Fruit fly (Drosophila melanogaster) whole organism, embryonic: Measurements from ENCODE around the gene Vm32E.

Source experiments
- B-H1 ChIP-seq: fragments of 200-800 bp; sonication (Bioruptor generic); IDR thresholded peaks from 3 replicates; pipeline ENCODE4 v1.3.6; 2022; ENCODE audit warnings: missing biosample characterization, missing genetic modification characterization
- CG10431 ChIP-seq: fragments of 200-800 bp; sonication (Bioruptor generic); optimal IDR thresholded peaks from 3 replicates; lab custom pipeline; 2018; ENCODE audit warnings: missing biosample characterization, mild to moderate bottlenecking, missing genetic modification characterization
- CG11560 ChIP-seq: fragments of 200-800 bp; sonication (Bioruptor generic); IDR thresholded peaks from 3 replicates; pipeline ENCODE4 v1.3.6; 2022; ENCODE audit warnings: missing biosample characterization, missing genetic modification characterization
- CG12104 ChIP-seq: fragments of 200-800 bp; sonication (Bioruptor generic); optimal IDR thresholded peaks from 3 replicates; lab custom pipeline; 2016; ENCODE audit warnings: missing biosample characterization, missing genetic modification characterization
- CG12236 ChIP-seq: fragments of 200-800 bp; sonication (Bioruptor generic); optimal IDR thresholded peaks from 2 replicates; lab custom pipeline; 2016; ENCODE audit warnings: missing biosample characterization, missing genetic modification characterization
- CG13296 ChIP-seq: fragments of 200-800 bp; sonication (Bioruptor generic); optimal IDR thresholded peaks from 3 replicates; lab custom pipeline; 2018; ENCODE audit warnings: missing biosample characterization, mild to moderate bottlenecking, missing genetic modification characterization
- CG14014 ChIP-seq: fragments of 200-800 bp; sonication (Bioruptor generic); IDR thresholded peaks from 2 replicates; pipeline ENCODE4 v1.3.6; 2022; ENCODE audit warnings: missing biosample characterization, missing genetic modification characterization
- CG1529 ChIP-seq: fragments of 200-800 bp; sonication (Bioruptor generic); optimal IDR thresholded peaks from 3 replicates; lab custom pipeline; 2018; ENCODE audit warnings: missing biosample characterization, missing genetic modification characterization
- CG15479 ChIP-seq: fragments of 200-800 bp; sonication (Bioruptor generic); optimal IDR thresholded peaks from 3 replicates; lab custom pipeline; 2019; ENCODE audit warnings: missing biosample characterization, mild to moderate bottlenecking, missing genetic modification characterization, moderate library complexity
- CG17385 ChIP-seq: fragments of 200-800 bp; sonication (Bioruptor generic); optimal IDR thresholded peaks from 3 replicates; lab custom pipeline; 2018; ENCODE audit warnings: missing biosample characterization, mild to moderate bottlenecking, missing genetic modification characterization
- CG17912 ChIP-seq: fragments of 200-800 bp; sonication (Bioruptor generic); optimal IDR thresholded peaks from 2 replicates; lab custom pipeline; 2018; ENCODE audit warnings: missing biosample characterization, mild to moderate bottlenecking, missing genetic modification characterization
- CG2875 ChIP-seq: fragments of 200-800 bp; sonication (Bioruptor generic); optimal IDR thresholded peaks from 2 replicates; lab custom pipeline; 2017; ENCODE audit warnings: missing biosample characterization, mild to moderate bottlenecking, missing genetic modification characterization, missing genetic modification reagents
- CG31224 ChIP-seq: fragments of 200-800 bp; sonication (Bioruptor generic); IDR thresholded peaks from 2 replicates; pipeline ENCODE4 v1.3.6; 2022; ENCODE audit warnings: missing biosample characterization, missing genetic modification characterization
- CG34422 ChIP-seq: fragments of 200-800 bp; sonication (Bioruptor generic); IDR thresholded peaks from 3 replicates; pipeline ENCODE4 v1.3.6; 2022; ENCODE audit warnings: missing biosample characterization, missing genetic modification characterization
- CG3726 ChIP-seq: fragments of 200-800 bp; sonication (Bioruptor generic); IDR thresholded peaks from 3 replicates; pipeline ENCODE4, ENCODE4 v1.3.6; 2022; ENCODE audit warnings: missing biosample characterization, missing genetic modification characterization
- CG4730 ChIP-seq: fragments of 200-800 bp; sonication (Bioruptor generic); IDR thresholded peaks from 2 replicates; pipeline ENCODE4 v1.3.6; 2022; ENCODE audit warnings: missing biosample characterization, missing genetic modification characterization
- CG4854 ChIP-seq: fragments of 200-800 bp; sonication (Bioruptor generic); optimal IDR thresholded peaks from 2 replicates; lab custom pipeline; 2016; ENCODE audit warnings: missing biosample characterization, missing genetic modification characterization, inconsistent platforms
- CG5245 ChIP-seq: fragments of 200-800 bp; sonication (Bioruptor generic); optimal IDR thresholded peaks from 3 replicates; lab custom pipeline; 2016; ENCODE audit warnings: missing biosample characterization, missing genetic modification characterization
- CG6654 ChIP-seq: fragments of 200-800 bp; sonication (Bioruptor generic); optimal IDR thresholded peaks from 2 replicates; lab custom pipeline; 2017; ENCODE audit warnings: missing biosample characterization, mild to moderate bottlenecking, missing genetic modification characterization
- CG6683 ChIP-seq: fragments of 200-800 bp; sonication (Bioruptor generic); optimal IDR thresholded peaks from 2 replicates; lab custom pipeline; 2017; ENCODE audit warnings: missing biosample characterization, mild to moderate bottlenecking, missing genetic modification characterization, missing genetic modification reagents
- CG7372 ChIP-seq: fragments of 200-800 bp; sonication (Bioruptor generic); IDR thresholded peaks from 2 replicates; pipeline ENCODE4 v1.3.6; 2022; ENCODE audit warnings: missing biosample characterization, missing genetic modification characterization
- CG7839 ChIP-seq: fragments of 200-800 bp; sonication (Bioruptor generic); optimal IDR thresholded peaks from 3 replicates; lab custom pipeline; 2018; ENCODE audit warnings: missing biosample characterization, mild to moderate bottlenecking, missing genetic modification characterization, moderate library complexity
- CG8924 ChIP-seq: fragments of 200-800 bp; optimal IDR thresholded peaks from 3 replicates; lab custom pipeline; 2019; ENCODE audit warnings: missing biosample characterization, mild to moderate bottlenecking, missing genetic modification characterization, moderate library complexity
- D19A ChIP-seq: fragments of 200-800 bp; optimal IDR thresholded peaks from 3 replicates; lab custom pipeline; 2019; ENCODE audit warnings: missing biosample characterization, mild to moderate bottlenecking, missing genetic modification characterization, moderate library complexity
- H15 ChIP-seq: fragments of 200-800 bp; sonication (Bioruptor generic); IDR thresholded peaks from 3 replicates; pipeline ENCODE4 v1.3.6; 2022; ENCODE audit warnings: missing biosample characterization, missing genetic modification characterization
- MESR4 ChIP-seq: fragments of 200-800 bp; sonication (Bioruptor generic); optimal IDR thresholded peaks from 2 replicates; lab custom pipeline; 2018; ENCODE audit warnings: missing biosample characterization, mild to moderate bottlenecking, missing genetic modification characterization, moderate library complexity
- MTF-1 ChIP-seq: fragments of 200-800 bp; sonication (Bioruptor generic); optimal IDR thresholded peaks from 2 replicates; lab custom pipeline; 2018; ENCODE audit warnings: missing biosample characterization, mild to moderate bottlenecking, missing genetic modification characterization, borderline replicate concordance
- Mad ChIP-seq: fragments of 200-800 bp; sonication (Bioruptor generic); optimal IDR thresholded peaks from 2 replicates; lab custom pipeline; 2016; ENCODE audit warnings: missing biosample characterization, missing genetic modification characterization
- Opbp ChIP-seq: fragments of 200-800 bp; sonication (Bioruptor generic); IDR thresholded peaks from 3 replicates; pipeline ENCODE4 v1.3.6; 2022; ENCODE audit warnings: missing biosample characterization, missing genetic modification characterization; ENCODE audit not compliant: partially characterized antibody
- Optix ChIP-seq: fragments of 200-800 bp; sonication (Bioruptor generic); IDR thresholded peaks from 3 replicates; pipeline ENCODE4 v1.3.6; 2022; ENCODE audit warnings: missing biosample characterization, missing genetic modification characterization
- PHDP ChIP-seq: fragments of 200-800 bp; sonication (Bioruptor generic); optimal IDR thresholded peaks from 3 replicates; lab custom pipeline; 2018; ENCODE audit warnings: missing biosample characterization, mild to moderate bottlenecking, missing genetic modification characterization, moderate library complexity
- Six4 ChIP-seq: fragments of 200-800 bp; sonication (Bioruptor generic); optimal IDR thresholded peaks from 2 replicates; lab custom pipeline; 2016; ENCODE audit warnings: missing biosample characterization, missing genetic modification characterization
- Ssrp ChIP-seq: fragments of 200-800 bp; sonication (Bioruptor generic); optimal IDR thresholded peaks from 2 replicates; lab custom pipeline; 2018; ENCODE audit warnings: missing biosample characterization, mild to moderate bottlenecking, missing genetic modification characterization, moderate library complexity
- abd-A ChIP-seq: fragments of 200-800 bp; sonication (Bioruptor generic); optimal IDR thresholded peaks from 3 replicates; lab custom pipeline; 2019; ENCODE audit warnings: missing biosample characterization, mild to moderate bottlenecking, missing genetic modification characterization, moderate library complexity
- ara ChIP-seq: fragments of 200-800 bp; sonication (Bioruptor generic); IDR thresholded peaks from 2 replicates; pipeline ENCODE4 v1.3.6; 2022; ENCODE audit warnings: missing biosample characterization, missing genetic modification characterization
- cato ChIP-seq: fragments of 200-800 bp; sonication (Bioruptor generic); optimal IDR thresholded peaks from 2 replicates; lab custom pipeline; 2016; ENCODE audit warnings: missing biosample characterization, missing genetic modification characterization, borderline replicate concordance
- esg ChIP-seq: fragments of 200-800 bp; sonication (Bioruptor generic); conservative IDR thresholded peaks from 2 replicates; pipeline ENCODE4 v1.3.6; 2022; ENCODE audit warnings: missing biosample characterization, missing genetic modification characterization
- fd96Cb ChIP-seq: fragments of 200-800 bp; sonication (Bioruptor generic); optimal IDR thresholded peaks from 2 replicates; lab custom pipeline; 2018; ENCODE audit warnings: missing biosample characterization, mild to moderate bottlenecking, missing genetic modification characterization, moderate library complexity
- mld ChIP-seq: fragments of 200-800 bp; sonication (Bioruptor generic); IDR thresholded peaks from 3 replicates; pipeline ENCODE4 v1.3.6; 2022; ENCODE audit warnings: missing biosample characterization, missing genetic modification characterization; ENCODE audit not compliant: partially characterized antibody
- onecut ChIP-seq: fragments of 200-800 bp; sonication (Bioruptor generic); IDR thresholded peaks from 2 replicates; pipeline ENCODE4 v1.3.6; 2022; ENCODE audit warnings: missing biosample characterization, missing genetic modification characterization
- phol ChIP-seq: fragments of 200-800 bp; sonication (Bioruptor generic); optimal IDR thresholded peaks from 3 replicates; lab custom pipeline; 2018; ENCODE audit warnings: missing biosample characterization, mild to moderate bottlenecking, missing genetic modification characterization, moderate library complexity
- pum ChIP-seq: fragments of 200-800 bp; sonication (Bioruptor generic); optimal IDR thresholded peaks from 2 replicates; lab custom pipeline; 2016; ENCODE audit warnings: missing biosample characterization, missing genetic modification characterization
- ro ChIP-seq: fragments of 200-800 bp; sonication (Bioruptor generic); IDR thresholded peaks from 2 replicates; pipeline ENCODE4 v1.3.6; 2022; ENCODE audit warnings: missing biosample characterization, missing genetic modification characterization
- salm ChIP-seq: fragments of 200-800 bp; sonication (Bioruptor generic); optimal IDR thresholded peaks from 2 replicates; lab custom pipeline; 2018; ENCODE audit warnings: missing biosample characterization, mild to moderate bottlenecking, missing genetic modification characterization
- stc ChIP-seq: fragments of 200-800 bp; sonication (Bioruptor generic); IDR thresholded peaks from 2 replicates; pipeline ENCODE4 v1.3.6; 2022; ENCODE audit warnings: missing biosample characterization, missing genetic modification characterization
- trem ChIP-seq: fragments of 200-800 bp; optimal IDR thresholded peaks from 3 replicates; lab custom pipeline; 2019; ENCODE audit warnings: missing biosample characterization, mild to moderate bottlenecking, missing genetic modification characterization, moderate library complexity
- trh ChIP-seq: fragments of 200-800 bp; sonication (Bioruptor generic); optimal IDR thresholded peaks from 2 replicates; lab custom pipeline; 2016; ENCODE audit warnings: missing biosample characterization, missing genetic modification characterization
- ttk ChIP-seq: fragments of 200-800 bp; sonication (Bioruptor generic); IDR thresholded peaks from 2 replicates; pipeline ENCODE4 v2.1.2; 2022; ENCODE audit warnings: missing biosample characterization, missing genetic modification characterization
- usp ChIP-seq: fragments of >200 bp; optimal IDR thresholded peaks from 2 replicates; lab custom pipeline; 2017; ENCODE audit warnings: missing biosample characterization, missing genetic modification characterization
- vvl ChIP-seq: fragments of 200-800 bp; sonication (Bioruptor generic); IDR thresholded peaks from 2 replicates; pipeline ENCODE4 v1.3.6; 2022; ENCODE audit warnings: missing biosample characterization, missing genetic modification characterization
- wek ChIP-seq: fragments of 200-800 bp; sonication (Bioruptor generic); optimal IDR thresholded peaks from 3 replicates; lab custom pipeline; 2018; ENCODE audit warnings: missing biosample characterization, mild to moderate bottlenecking, missing genetic modification characterization, moderate library complexity

Gene Vm32E

DNA sequence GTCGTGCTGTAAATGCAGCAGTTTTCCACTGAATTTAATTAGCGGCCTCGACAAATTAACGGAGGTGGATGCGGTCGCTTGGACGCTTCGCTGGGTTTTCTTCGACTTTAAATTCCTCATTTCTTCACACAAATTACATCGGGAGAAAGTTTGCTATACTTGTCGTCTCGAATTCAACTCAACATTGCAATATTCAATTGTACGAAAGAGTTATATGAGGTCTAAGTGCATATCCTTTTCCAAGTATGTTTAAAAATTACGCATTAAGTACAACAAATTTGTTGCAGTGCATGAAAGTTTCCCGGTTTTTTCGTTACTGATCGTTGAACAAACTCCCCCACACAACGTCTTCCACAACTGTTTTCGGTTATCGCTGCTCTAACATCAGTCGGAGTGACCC is 21.2 kb upstream of the Vm32E start (continued):
- TF ChIP-seq CG17912 (GFP tag; lab: Kevin White, UChicago) (no peak), salm (peak; percentile 35), CG13296 (GFP tag; lab: Kevin White, UChicago) (no peak), CG4854 (no peak), CG14014 (GFP tag; lab: Robert Waterston, UW) (no peak), CG6683 (GFP tag; lab: Kevin White, UChicago) (no peak), CG12236 (peak; percentile 50), CG10431 (GFP tag; lab: Kevin White, UChicago) (no peak), CG2875 (GFP tag; lab: Kevin White, UChicago) (peak; percentile 72), CG7372 (no peak), vvl (GFP tag; lab: Robert Waterston, UW) (peak; percentile 88), H15 (GFP tag; lab: Robert Waterston, UW) (peak; percentile 67; the same call in 2 of the 3 replicates), Six4 (GFP tag; lab: Kevin White, UChicago) (peak; percentile 32), abd-A (no peak), CG6654 (GFP tag; lab: Kevin White, UChicago) (no peak), CG7839 (tag; lab: Kevin White, UChicago) (peak; percentile 52), Mad (peak; percentile 32), CG4730 (GFP tag; lab: Robert Waterston, UW) (no peak; the same call in 1 of the 2 replicates), trh (no peak), B-H1 (0 out of 3 replicates have a peak, but pooled peaks have one; percentile 20), pum (GFP tag; lab: Kevin White, UChicago) (peak; percentile 39), CG31224 (GFP tag; lab: Robert Waterston, UW) (no peak), usp (no peak), ro (GFP tag; lab: Robert Waterston, UW) (no peak), cato (peak; percentile 42), wek (peak; percentile 63), D19A (tag; lab: Kevin White, UChicago) (peak; percentile 70), CG3726 (GFP tag; lab: Robert Waterston, UW) (peak; percentile 65; the same call in 1 of the 3 replicates), trem (peak; percentile 20), CG34422 (GFP tag; lab: Robert Waterston, UW) (peak; percentile 49; the same call in 2 of the 3 replicates), MESR4 (GFP tag; lab: Kevin White, UChicago) (no peak), CG12104 (GFP tag; lab: Kevin White, UChicago) (peak; percentile 19), ttk (GFP tag; lab: Robert Waterston, UW) (peak; percentile 73), stc (peak; percentile 50; the same call in 1 of the 2 replicates), phol (tag; lab: Kevin White, UChicago) (peak; percentile 65), Optix (peak; percentile 48; the same call in 1 of the 3 replicates), ara (GFP tag; lab: Robert Waterston, UW) (peak; percentile 74), Opbp (no peak), mld (no peak), CG17385 (peak; percentile 64), esg (GFP tag; lab: Robert Waterston, UW) (peak; percentile 13; the same call in 1 of the 2 replicates), CG8924 (tag; lab: Kevin White, UChicago) (peak; percentile 69), fd96Cb (tag; lab: Kevin White, UChicago) (peak; percentile 39), MTF-1 (GFP tag; lab: Kevin White, UChicago) (no peak), PHDP (tag; lab: Kevin White, UChicago) (peak; percentile 71), onecut (GFP tag; lab: Robert Waterston, UW) (peak; percentile 63; the same call in 1 of the 2 replicates), CG1529 (GFP tag; lab: Kevin White, UChicago) (peak; percentile 73), CG15479 (GFP tag; lab: Kevin White, UChicago) (no peak), CG5245 (peak; percentile 18), Ssrp (tag; lab: Kevin White, UChicago) (peak; percentile 79), CG11560 (tag; lab: Robert Waterston, UW) (no peak)
